Worm (Caenorhabditis elegans): ENCODE measurements around the gene sel-7.

Gene sel-7

DNA sequence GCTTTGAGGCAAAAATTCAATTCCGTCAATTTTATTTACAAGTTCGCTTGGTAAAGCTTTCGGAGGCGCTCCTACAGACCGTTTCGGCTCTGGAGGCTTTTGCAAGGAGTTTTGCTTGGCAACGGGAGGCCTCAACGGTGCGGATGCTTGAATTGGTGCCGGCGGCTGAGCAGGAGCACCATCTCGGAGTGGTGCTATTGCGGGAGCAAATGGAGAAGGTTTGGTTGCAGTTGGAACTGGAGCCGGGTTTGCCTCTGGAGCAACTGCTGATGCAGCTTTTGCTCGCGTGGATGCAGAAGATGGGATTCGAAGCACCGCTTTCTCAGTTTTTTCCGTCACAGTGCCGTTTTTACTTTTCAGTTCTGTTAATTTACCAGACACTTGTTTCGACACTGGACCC is 50.3 kb downstream of the sel-7 start:
- no peak for TF ChIP-seq scrt-1 (GFP tag; IDR thresholded peaks at IDR 0.05)
- no peak for TF ChIP-seq ceh-13 (GFP tag; optimal IDR thresholded peaks at IDR 0.05)
- TF ChIP-seq tra-4 (tag; optimal IDR thresholded peaks at IDR 0.05): no peak
- TF ChIP-seq ets-7 (tag; optimal IDR thresholded peaks at IDR 0.05): no peak
- no peak for TF ChIP-seq F13C5.2 (tag; optimal IDR thresholded peaks at IDR 0.05)

DNA sequence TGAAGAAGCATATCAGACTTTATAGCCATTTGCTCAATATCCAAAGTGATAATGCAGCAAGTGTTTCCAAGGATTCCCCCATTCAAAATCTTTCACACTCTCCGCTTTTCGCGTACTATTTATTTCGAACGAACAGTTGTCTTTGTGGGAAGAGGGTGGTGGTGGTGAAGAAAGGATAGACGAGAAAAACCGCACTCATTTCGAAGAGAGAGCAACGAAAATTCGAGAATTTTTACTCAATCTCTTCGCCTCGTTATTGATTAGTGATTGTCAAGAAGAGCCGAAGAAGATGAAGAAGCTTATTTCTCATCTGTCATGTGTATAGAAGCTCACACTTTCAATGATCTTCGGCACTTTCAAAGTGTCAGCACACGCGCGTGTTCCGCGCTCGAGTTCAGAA is 52.4 kb downstream of the sel-7 start:
- TF ChIP-seq ama-1 (optimal IDR thresholded peaks at IDR 0.05) (no peak), hmbx-1 (tag; optimal IDR thresholded peaks at IDR 0.05) (no peak), ceh-36 (tag; optimal IDR thresholded peaks at IDR 0.05) (no peak), B0310.2 (tag; optimal IDR thresholded peaks at IDR 0.05) (no peak), hnd-1 (tag; optimal IDR thresholded peaks at IDR 0.05) (no peak), ceh-13 (GFP tag; optimal IDR thresholded peaks at IDR 0.05) (no peak), scrt-1 (GFP tag; IDR thresholded peaks at IDR 0.05) (no peak), pes-1 (GFP tag; IDR thresholded peaks at IDR 0.05) (no peak), sea-1 (GFP tag; conservative IDR thresholded peaks at IDR 0.05) (no peak), flt-1 (GFP tag; IDR thresholded peaks at IDR 0.05) (no peak), ets-7 (tag; optimal IDR thresholded peaks at IDR 0.05) (no peak), aly-1 (tag; optimal IDR thresholded peaks at IDR 0.05) (no peak), tra-4 (tag; optimal IDR thresholded peaks at IDR 0.05) (no peak), tbx-11 (GFP tag; IDR thresholded peaks at IDR 0.05) (no peak), hmg-4 (GFP tag; optimal IDR thresholded peaks at IDR 0.05) (no peak), F13C5.2 (tag; optimal IDR thresholded peaks at IDR 0.05) (no peak), tbx-37 (GFP tag; conservative IDR thresholded peaks at IDR 0.05) (no peak)
